Worm (Caenorhabditis elegans): ENCODE measurements around the gene kbp-2.

The kbp-2 gene

ce11 chrIII:4900260-4900659 lies 3.4 kb downstream of the kbp-2 start, which contains the start of gene tag-340:
TSS of gene tag-340 (plus strand) at chrIII:4900508.
- TF ChIP-seq nhr-20 (tag; optimal IDR thresholded peaks at IDR 0.05) (no peak), efl-1 (optimal IDR thresholded peaks at IDR 0.05) (no peak), efl-1 (GFP tag; optimal IDR thresholded peaks at IDR 0.05 in 1 of 2) (peak in 1 of 2 experiments; percentile 20)

- TF ChIP-seq pax-3 (tag; optimal IDR thresholded peaks at IDR 0.05) (peak; percentile 100), nhr-12 (tag; optimal IDR thresholded peaks at IDR 0.05) (peak; percentile 43), isw-1 (GFP tag; IDR thresholded peaks at IDR 0.05) (peak; percentile 98), grh-1 (GFP tag; IDR thresholded peaks at IDR 0.05) (peak; percentile 99), hpl-2 (GFP tag; optimal IDR thresholded peaks at IDR 0.05) (peak; percentile 95), aly-2 (tag; optimal IDR thresholded peaks at IDR 0.05) (peak; percentile 90), hlh-17 (GFP tag; optimal IDR thresholded peaks at IDR 0.05; ENCODE audit: borderline replicate concordance) (no peak), swsn-7 (tag; optimal IDR thresholded peaks at IDR 0.05) (peak; percentile 100), rnt-1 (tag; optimal IDR thresholded peaks at IDR 0.05) (peak; percentile 98), sup-37 (GFP tag; optimal IDR thresholded peaks at IDR 0.05) (peak; percentile 100), ztf-4 (tag; optimal IDR thresholded peaks at IDR 0.05) (peak; percentile 99), egl-13 (tag; optimal IDR thresholded peaks at IDR 0.05) (peak; percentile 100), unc-98 (GFP tag; IDR thresholded peaks at IDR 0.05) (peak; percentile 80), irx-1 (tag; optimal IDR thresholded peaks at IDR 0.05) (peak; percentile 98), nhr-77 (tag; optimal IDR thresholded peaks at IDR 0.05) (peak; percentile 99), vab-15 (tag; optimal IDR thresholded peaks at IDR 0.05) (peak; percentile 98), nhr-237 (tag; optimal IDR thresholded peaks at IDR 0.05) (peak; percentile 95), aha-1 (tag; optimal IDR thresholded peaks at IDR 0.05) (peak; percentile 95), unc-30 (tag; optimal IDR thresholded peaks at IDR 0.05) (no peak), hlh-4 (tag; optimal IDR thresholded peaks at IDR 0.05) (peak; percentile 83), fkh-10 (GFP tag; optimal IDR thresholded peaks at IDR 0.05) (peak; percentile 99), zag-1 (tag; optimal IDR thresholded peaks at IDR 0.05) (peak; percentile 30), ceh-8 (GFP tag; optimal IDR thresholded peaks at IDR 0.05) (peak; percentile 99), nhr-19 (GFP tag; conservative IDR thresholded peaks at IDR 0.05) (peak; percentile 100), zip-4 (GFP tag; optimal IDR thresholded peaks at IDR 0.05) (peak; percentile 96), jun-1 (tag; optimal IDR thresholded peaks at IDR 0.05) (peak; percentile 99), elt-3 (tag; optimal IDR thresholded peaks at IDR 0.05) (peak in 5 of 6 experiments; percentile 68 to 98 (median 97)), alr-1 (tag; optimal IDR thresholded peaks at IDR 0.05; ENCODE audit: borderline replicate concordance) (no peak), efl-3 (GFP tag; optimal IDR thresholded peaks at IDR 0.05) (peak; percentile 95), nhr-90 (tag; optimal IDR thresholded peaks at IDR 0.05; ENCODE audit: poor library complexity) (peak; percentile 99), tbx-2 (tag; optimal IDR thresholded peaks at IDR 0.05) (peak; percentile 100), C04F5.9 (tag; optimal IDR thresholded peaks at IDR 0.05) (peak; percentile 97), nhr-71 (tag; optimal IDR thresholded peaks at IDR 0.05) (peak; percentile 100), unc-130 (tag; optimal IDR thresholded peaks at IDR 0.05) (peak; percentile 97), lin-14 (GFP tag; optimal IDR thresholded peaks at IDR 0.05) (peak; percentile 100), fos-1 (tag; optimal IDR thresholded peaks at IDR 0.05) (peak; percentile 97), ceh-90 (tag; optimal IDR thresholded peaks at IDR 0.05) (peak; percentile 73), Y116A8C.19 (tag; optimal IDR thresholded peaks at IDR 0.05; ENCODE audit: borderline replicate concordance) (peak; percentile 10), nhr-76 (tag; optimal IDR thresholded peaks at IDR 0.05) (peak; percentile 69), fkh-4 (tag; optimal IDR thresholded peaks at IDR 0.05; ENCODE audit: borderline replicate concordance) (peak; percentile 93), nhr-20 (tag; optimal IDR thresholded peaks at IDR 0.05) (peak; percentile 100), nhr-28 (tag; optimal IDR thresholded peaks at IDR 0.05) (no peak), pag-3 (tag; optimal IDR thresholded peaks at IDR 0.05; ENCODE audit: borderline replicate concordance, insufficient read depth) (peak; percentile 80), mab-9 (GFP tag; IDR thresholded peaks at IDR 0.05) (peak; percentile 98), dsc-1 (tag; optimal IDR thresholded peaks at IDR 0.05) (peak; percentile 100), ceh-88 (GFP tag; IDR thresholded peaks at IDR 0.05) (peak; percentile 99), mdl-1 (tag; optimal IDR thresholded peaks at IDR 0.05) (peak; percentile 45 to 99), lin-15B (tag; optimal IDR thresholded peaks at IDR 0.05) (peak; percentile 94)
These were observed 4.0 kb downstream of the kbp-2 start for ce11 chrIII:4899728-4900127.

Data from whole organism, L1 larva.